Worm (Caenorhabditis elegans) whole organism, L4 larva: ENCODE data around the gene ZC487.2.

Experiments used
- F10B5.3 ChIP-seq: sonication (generic microtip); optimal IDR thresholded peaks from 2 replicates; lab custom pipeline; 2016; ENCODE audit warnings: mild to moderate bottlenecking, missing genetic modification characterization, missing compliant biosample characterization
- F37D6.2 ChIP-seq: sonication (generic microtip); optimal IDR thresholded peaks from 2 replicates; lab custom pipeline; 2016; ENCODE audit warnings: mild to moderate bottlenecking, missing genetic modification characterization, missing compliant biosample characterization
- F44E2.7 ChIP-seq: fragments of 200-800 bp; sonication (Bioruptor generic); IDR thresholded peaks from 2 replicates; pipeline ENCODE4 v2.1.2; 2022; ENCODE audit warnings: missing genetic modification characterization, missing compliant biosample characterization
- F49E8.2 ChIP-seq: sonication (generic microtip); optimal IDR thresholded peaks from 2 replicates; lab custom pipeline; 2016; ENCODE audit warnings: missing compliant biosample characterization, mild to moderate bottlenecking, missing genetic modification characterization, borderline replicate concordance
- R02D3.7 ChIP-seq: fragments of 150-350 bp; sonication (generic microtip); optimal IDR thresholded peaks from 3 replicates; lab custom pipeline; 2014; ENCODE audit warnings: missing biosample characterization, missing genetic modification characterization
- Y105C5A.15 ChIP-seq: fragments of 200-800 bp; sonication (Bioruptor generic); IDR thresholded peaks from 2 replicates; pipeline ENCODE4 v1.3.6; 2022; ENCODE audit warnings: missing genetic modification characterization, missing compliant biosample characterization
- ZK337.2 ChIP-seq: fragments of 200-800 bp; sonication (Bioruptor generic); IDR thresholded peaks from 2 replicates; pipeline ENCODE4 v1.3.6; 2022; ENCODE audit warnings: missing genetic modification reagents, missing genetic modification characterization, missing compliant biosample characterization
- ZK546.5 ChIP-seq, 2 experiments: sonication (generic microtip); optimal IDR thresholded peaks; 2 replicates each; lab custom pipeline; 2017; ENCODE audit warnings: missing biosample characterization in 2 of 2, missing genetic modification characterization in 2 of 2
- arid-1 ChIP-seq: fragments of 200-800 bp; sonication (Bioruptor generic); conservative IDR thresholded peaks from 2 replicates; pipeline ENCODE4 v1.3.6; 2022; ENCODE audit warnings: missing genetic modification reagents, missing genetic modification characterization, missing compliant biosample characterization
- ceh-20 ChIP-seq: fragments of 200-800 bp; sonication (Bioruptor generic); IDR thresholded peaks from 2 replicates; pipeline ENCODE4 v1.3.6; 2022; ENCODE audit warnings: missing genetic modification reagents, missing genetic modification characterization, missing compliant biosample characterization
- ceh-32 ChIP-seq: sonication (generic microtip); optimal IDR thresholded peaks from 2 replicates; lab custom pipeline; 2016; ENCODE audit warnings: mild to moderate bottlenecking, missing genetic modification characterization, missing compliant biosample characterization; ENCODE audit not compliant: poor library complexity
- ceh-82 ChIP-seq: sonication (generic microtip); optimal IDR thresholded peaks from 2 replicates; lab custom pipeline; 2017; ENCODE audit warnings: missing biosample characterization, missing genetic modification characterization
- cey-2 ChIP-seq: sonication (generic microtip); optimal IDR thresholded peaks from 3 replicates; lab custom pipeline; 2017; ENCODE audit warnings: missing genetic modification characterization, mild to moderate bottlenecking, missing compliant biosample characterization, antibody characterized with exemption, borderline replicate concordance; ENCODE audit not compliant: insufficient read depth
- daf-19 ChIP-seq: fragments of 200-800 bp; sonication (Bioruptor generic); conservative IDR thresholded peaks from 2 replicates; pipeline ENCODE4 v1.3.6; 2022; ENCODE audit warnings: missing genetic modification characterization, missing compliant biosample characterization
- dmd-8 ChIP-seq: fragments of 200-800 bp; sonication (Bioruptor generic); IDR thresholded peaks from 2 replicates; pipeline ENCODE4 v1.3.6; 2022; ENCODE audit warnings: missing genetic modification characterization, missing compliant biosample characterization
- dpl-1 ChIP-seq: fragments of 150-350 bp; optimal IDR thresholded peaks from 2 replicates; lab custom pipeline; 2014; ENCODE audit warnings: missing biosample characterization, missing genetic modification reagents, missing genetic modification characterization
- duxl-1 ChIP-seq: sonication (generic microtip); optimal IDR thresholded peaks from 2 replicates; lab custom pipeline; 2016; ENCODE audit warnings: mild to moderate bottlenecking, missing genetic modification characterization, moderate library complexity, missing compliant biosample characterization; ENCODE audit not compliant: poor library complexity
- fkh-10 ChIP-seq: fragments of 150-350 bp; optimal IDR thresholded peaks from 2 replicates; lab custom pipeline; 2014; ENCODE audit warnings: missing biosample characterization, missing genetic modification reagents, missing genetic modification characterization
- jun-1 ChIP-seq: fragments of 150-350 bp; optimal IDR thresholded peaks from 2 replicates; lab custom pipeline; 2014; ENCODE audit warnings: missing biosample characterization, missing genetic modification reagents, missing genetic modification characterization
- lim-7 ChIP-seq: fragments of 200-800 bp; sonication (Bioruptor generic); IDR thresholded peaks from 2 replicates; pipeline ENCODE4 v1.3.6; 2022; ENCODE audit warnings: missing genetic modification characterization, missing compliant biosample characterization
- lin-13 ChIP-seq: fragments of 150-350 bp; optimal IDR thresholded peaks from 2 replicates; lab custom pipeline; 2014; ENCODE audit warnings: missing biosample characterization, missing genetic modification reagents, missing genetic modification characterization
- lin-15B ChIP-seq: fragments of 150-350 bp; sonication (generic microtip); optimal IDR thresholded peaks from 3 replicates; lab custom pipeline; 2014; ENCODE audit warnings: missing biosample characterization, missing genetic modification characterization
- lin-29 ChIP-seq: fragments of 200-800 bp; sonication (Bioruptor generic); IDR thresholded peaks from 2 replicates; pipeline ENCODE4 v1.3.6; 2022; ENCODE audit warnings: missing genetic modification reagents, missing genetic modification characterization, missing compliant biosample characterization
- lin-38 ChIP-seq: fragments of 200-800 bp; sonication (Bioruptor generic); IDR thresholded peaks from 2 replicates; pipeline ENCODE4 v1.3.6; 2022; ENCODE audit warnings: missing genetic modification reagents, missing genetic modification characterization, missing compliant biosample characterization
- lir-3 ChIP-seq: sonication (generic microtip); optimal IDR thresholded peaks from 2 replicates; lab custom pipeline; 2016; ENCODE audit warnings: mild to moderate bottlenecking, missing genetic modification characterization, missing compliant biosample characterization
- madf-5 ChIP-seq, 2 experiments: fragments of 200-800 bp; sonication (Bioruptor generic); IDR thresholded peaks; 2 replicates each; pipeline ENCODE4 v1.3.6; 2022; ENCODE audit warnings: missing compliant biosample characterization in 2 of 2, missing genetic modification characterization in 2 of 2
- madf-9 ChIP-seq: fragments of 200-800 bp; sonication (Bioruptor generic); conservative IDR thresholded peaks from 2 replicates; pipeline ENCODE4 v1.3.6; 2022; ENCODE audit warnings: missing genetic modification reagents, missing genetic modification characterization, missing compliant biosample characterization
- mdt-29 ChIP-seq: fragments of 200-800 bp; sonication (Bioruptor generic); IDR thresholded peaks from 2 replicates; pipeline ENCODE4 v1.3.6; 2022; ENCODE audit warnings: missing genetic modification reagents, missing genetic modification characterization, missing compliant biosample characterization
- mep-1 ChIP-seq: fragments of 150-350 bp; sonication (generic microtip); optimal IDR thresholded peaks from 3 replicates; lab custom pipeline; 2014; ENCODE audit warnings: missing biosample characterization, missing genetic modification characterization
- mxl-2 ChIP-seq: fragments of 200-800 bp; sonication (Bioruptor generic); conservative IDR thresholded peaks from 2 replicates; pipeline ENCODE4 v1.3.6; 2022; ENCODE audit warnings: missing genetic modification reagents, missing genetic modification characterization, missing compliant biosample characterization
- mxl-3 ChIP-seq: fragments of 200-800 bp; sonication (Bioruptor generic); optimal IDR thresholded peaks from 2 replicates; lab custom pipeline; 2018; ENCODE audit warnings: mild to moderate bottlenecking, missing genetic modification characterization, missing compliant biosample characterization
- nhr-102 ChIP-seq: sonication (generic microtip); optimal IDR thresholded peaks from 2 replicates; lab custom pipeline; 2016; ENCODE audit warnings: mild to moderate bottlenecking, missing genetic modification characterization, moderate library complexity, missing compliant biosample characterization
- nhr-11 ChIP-seq: fragments of 150-350 bp; optimal IDR thresholded peaks from 2 replicates; lab custom pipeline; 2014; ENCODE audit warnings: missing biosample characterization, missing genetic modification characterization
- nhr-41 ChIP-seq: fragments of 200-800 bp; sonication (Bioruptor generic); IDR thresholded peaks from 2 replicates; pipeline ENCODE4 v1.3.6; 2022; ENCODE audit warnings: missing genetic modification reagents, missing genetic modification characterization, missing compliant biosample characterization
- nhr-6 ChIP-seq: fragments of 150-350 bp; optimal IDR thresholded peaks from 2 replicates; lab custom pipeline; 2014; ENCODE audit warnings: missing biosample characterization, missing genetic modification characterization
- nhr-76 ChIP-seq: fragments of 150-350 bp; optimal IDR thresholded peaks from 2 replicates; lab custom pipeline; 2014; ENCODE audit warnings: missing biosample characterization, missing genetic modification characterization
- php-3 ChIP-seq: fragments of 200-800 bp; sonication (Bioruptor generic); IDR thresholded peaks from 2 replicates; pipeline ENCODE4 v1.3.6; 2022; ENCODE audit warnings: missing genetic modification reagents, missing genetic modification characterization, missing compliant biosample characterization
- sdz-12 ChIP-seq: fragments of 200-800 bp; sonication (Bioruptor generic); optimal IDR thresholded peaks from 2 replicates; lab custom pipeline; 2018; ENCODE audit warnings: mild to moderate bottlenecking, missing genetic modification characterization, missing compliant biosample characterization
- set-16 ChIP-seq: fragments of 200-800 bp; sonication (Bioruptor generic); IDR thresholded peaks from 2 replicates; pipeline ENCODE4 v1.3.6; 2022; ENCODE audit warnings: missing genetic modification reagents, missing genetic modification characterization, missing compliant biosample characterization
- snpc-1.2 ChIP-seq: fragments of 200-800 bp; sonication (Bioruptor generic); IDR thresholded peaks from 2 replicates; pipeline ENCODE4 v1.3.6; 2022; ENCODE audit warnings: missing genetic modification reagents, missing genetic modification characterization, missing compliant biosample characterization
- snpc-4 ChIP-seq: fragments of 150-350 bp; optimal IDR thresholded peaks from 2 replicates; lab custom pipeline; 2014; ENCODE audit warnings: missing biosample characterization, missing genetic modification characterization
- spr-1 ChIP-seq: sonication (generic microtip); optimal IDR thresholded peaks from 2 replicates; lab custom pipeline; 2016; ENCODE audit warnings: mild to moderate bottlenecking, missing genetic modification characterization, missing compliant biosample characterization
- spr-3 ChIP-seq: fragments of 200-800 bp; sonication (Bioruptor generic); optimal IDR thresholded peaks from 2 replicates; lab custom pipeline; 2018; ENCODE audit warnings: mild to moderate bottlenecking, missing genetic modification characterization, missing compliant biosample characterization
- tag-97 ChIP-seq: fragments of 200-800 bp; sonication (Bioruptor generic); IDR thresholded peaks from 2 replicates; pipeline ENCODE4 v1.3.6; 2022; ENCODE audit warnings: missing genetic modification characterization, missing compliant biosample characterization
- unc-62 ChIP-seq, 3 experiments: fragments of 150-350 bp in 1 of 3; sonication (generic microtip); optimal IDR thresholded peaks in 2 of 3; peaks in 1 of 3; 1 replicate in 1 of 3; 2 replicates in 2 of 3; lab custom pipeline; 2014 to 2017; ENCODE audit warnings: missing biosample characterization in 3 of 3, missing genetic modification characterization in 3 of 3, missing genetic modification reagents in 3 of 3, missing genotype in 1 of 3
- vab-7 ChIP-seq: fragments of 200-800 bp; sonication (Bioruptor generic); IDR thresholded peaks from 2 replicates; pipeline ENCODE4 v1.3.6; 2022; ENCODE audit warnings: missing genetic modification reagents, missing genetic modification characterization, missing compliant biosample characterization
- zag-1 ChIP-seq: fragments of 150-350 bp; optimal IDR thresholded peaks from 2 replicates; lab custom pipeline; 2014; ENCODE audit warnings: missing biosample characterization, missing genetic modification characterization
- zfp-2 ChIP-seq: sonication (generic microtip); optimal IDR thresholded peaks from 2 replicates; lab custom pipeline; 2016; ENCODE audit warnings: mild to moderate bottlenecking, missing genetic modification characterization, missing compliant biosample characterization
- zfp-3 ChIP-seq: fragments of 200-800 bp; sonication (Bioruptor generic); conservative IDR thresholded peaks from 2 replicates; pipeline ENCODE4 v1.3.6; 2022; ENCODE audit warnings: missing genetic modification reagents, missing genetic modification characterization, missing compliant biosample characterization
- zip-2 ChIP-seq: fragments of 150-350 bp; optimal IDR thresholded peaks from 2 replicates; lab custom pipeline; 2014; ENCODE audit warnings: missing biosample characterization, missing genetic modification characterization
- ztf-7 ChIP-seq: fragments of 150-350 bp; optimal IDR thresholded peaks from 2 replicates; lab custom pipeline; 2014; ENCODE audit warnings: missing biosample characterization, missing genetic modification characterization

Gene ZC487.2

ce11 chrV:6709050-6709683, 13.1 kb downstream of the ZC487.2 start, which contains the start of gene dlst-1 (continued):
- TF ChIP-seq sdz-12 (GFP tag; lab: Kevin White, UChicago), result no peak
- no peak for TF ChIP-seq lin-15B (tag; lab: Kevin White, UChicago)
- TF ChIP-seq snpc-1.2 (GFP tag; lab: Robert Waterston, UW), result no peak
- no peak for TF ChIP-seq F44E2.7 (GFP tag; lab: Robert Waterston, UW)
- TF ChIP-seq madf-5 (GFP tag; IDR thresholded peaks at IDR 0.05; lab: Robert Waterston, UW), result no peak
- no peak for TF ChIP-seq jun-1 (tag; lab: Kevin White, UChicago)
- TF ChIP-seq mep-1 (tag; lab: Kevin White, UChicago), result peak; percentile 47
- no peak for TF ChIP-seq vab-7 (GFP tag; lab: Robert Waterston, UW)
- TF ChIP-seq mxl-2, result no peak
- TF ChIP-seq dpl-1 (GFP tag; lab: Kevin White, UChicago), result peak; percentile 33
- TF ChIP-seq php-3 (GFP tag; lab: Robert Waterston, UW), result no peak
- TF ChIP-seq lin-13 (GFP tag; lab: Kevin White, UChicago), result no peak
- no peak for TF ChIP-seq zfp-3 (GFP tag; lab: Robert Waterston, UW)
- TF ChIP-seq spr-3 (GFP tag; lab: Kevin White, UChicago), result no peak
- TF ChIP-seq zfp-2 (tag; lab: Kevin White, UChicago), result no peak
- TF ChIP-seq lim-7 (GFP tag; lab: Robert Waterston, UW), result no peak
- peak; percentile 1 for TF ChIP-seq F49E8.2
- no peak for TF ChIP-seq ceh-20
- no peak for TF ChIP-seq R02D3.7 (tag; lab: Kevin White, UChicago)
- TF ChIP-seq nhr-11 (tag; lab: Kevin White, UChicago), result no peak
- TF ChIP-seq F10B5.3 (tag; lab: Kevin White, UChicago), result no peak
- no peak for TF ChIP-seq lir-3 (tag; lab: Kevin White, UChicago)
- no peak for TF ChIP-seq nhr-6 (tag; lab: Kevin White, UChicago)
- TF ChIP-seq spr-1 (tag; lab: Kevin White, UChicago), result peak; percentile 35
- no peak for TF ChIP-seq ceh-82 (tag; lab: Kevin White, UChicago)
- no peak for TF ChIP-seq mdt-29
- peak; percentile 35 for TF ChIP-seq duxl-1 (tag; lab: Kevin White, UChicago)
- TF ChIP-seq zag-1, result no peak
- no peak for TF ChIP-seq fkh-10 (GFP tag; lab: Kevin White, UChicago)
- TF ChIP-seq lin-38 (GFP tag; lab: Robert Waterston, UW), result peak; percentile 59
- TF ChIP-seq snpc-4 (tag; lab: Kevin White, UChicago), result no peak
- no peak for TF ChIP-seq ztf-7 (tag; lab: Kevin White, UChicago)
- TF ChIP-seq set-16 (GFP tag; lab: Robert Waterston, UW), result peak; percentile 27; the same call in 1 of the 2 replicates
- no peak for TF ChIP-seq daf-19
- no peak for TF ChIP-seq F37D6.2 (tag; lab: Kevin White, UChicago)
- TF ChIP-seq nhr-102 (tag; lab: Kevin White, UChicago), result peak; percentile 48
- no peak for TF ChIP-seq Y105C5A.15 (GFP tag; lab: Robert Waterston, UW)
- no peak for TF ChIP-seq nhr-76 (tag; lab: Kevin White, UChicago)
- TF ChIP-seq ceh-32 (tag; lab: Kevin White, UChicago), result no peak
- no peak for TF ChIP-seq cey-2 (tag; lab: Kevin White, UChicago)
- no peak for TF ChIP-seq unc-62 (GFP tag; optimal IDR thresholded peaks at IDR 0.05 in 1 of 2; lab: Kevin White, UChicago)
- TF ChIP-seq unc-62 (tag; optimal IDR thresholded peaks at IDR 0.05; lab: Kevin White, UChicago), result no peak
- TF ChIP-seq nhr-41 (GFP tag; lab: Robert Waterston, UW), result no peak
- no peak for TF ChIP-seq ZK337.2 (GFP tag; lab: Robert Waterston, UW)
- no peak for TF ChIP-seq ZK546.5 (tag; optimal IDR thresholded peaks at IDR 0.05; lab: Kevin White, UChicago)
- no peak for TF ChIP-seq dmd-8 (GFP tag; lab: Robert Waterston, UW)
- TF ChIP-seq tag-97, result no peak
- TF ChIP-seq madf-9 (GFP tag; lab: Robert Waterston, UW), result no peak
- no peak for TF ChIP-seq arid-1
- no peak for TF ChIP-seq lin-29 (GFP tag; lab: Robert Waterston, UW)
- TF ChIP-seq zip-2 (tag; lab: Kevin White, UChicago), result no peak
- peak; percentile 54 for TF ChIP-seq mxl-3
